Fruit fly (Drosophila melanogaster): ENCODE measurements around the gene CG4907.

Gene CG4907

DNA sequence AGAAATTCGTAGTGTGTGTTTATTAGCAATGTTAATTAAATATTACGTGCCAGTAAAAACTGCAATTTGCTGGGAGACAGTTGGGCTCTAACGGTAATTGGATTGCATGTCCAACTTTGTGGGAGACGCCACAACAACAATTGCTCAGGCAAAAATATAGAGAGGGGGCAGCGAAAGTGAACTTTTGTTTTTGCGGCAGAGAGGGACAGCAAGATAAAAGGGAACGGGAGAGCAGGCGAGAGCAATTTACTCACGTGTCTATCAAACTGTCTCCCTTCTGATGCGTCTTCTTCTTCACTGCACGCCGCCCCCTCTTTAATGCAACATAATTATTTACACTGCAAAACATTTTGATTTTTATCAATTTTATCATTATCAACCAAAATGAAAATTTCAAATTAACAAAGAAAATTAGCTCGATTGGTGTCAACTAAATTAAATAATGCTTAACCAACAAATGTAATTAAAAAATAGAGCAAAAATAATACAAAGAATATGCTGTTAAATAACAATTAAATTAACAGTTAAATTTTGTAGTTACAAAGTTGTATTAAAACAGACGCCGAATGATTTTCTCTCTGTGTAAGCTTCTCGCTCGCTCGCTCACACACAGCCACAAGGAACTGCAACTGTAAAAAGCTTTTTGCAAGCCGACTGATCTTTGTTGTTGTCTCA lies 43.1 kb downstream of the CG4907 start (continued):
- TF ChIP-seq CG11695 (GFP tag; IDR thresholded peaks at IDR 0.05) (peak; percentile 58; the same call in 1 of the 3 replicates), CG6791 (GFP tag; IDR thresholded peaks at IDR 0.05; ENCODE audit: partially characterized antibody) (no peak), CG8281 (tag; optimal IDR thresholded peaks at IDR 0.05) (peak; percentile 75), kay (GFP tag; optimal IDR thresholded peaks at IDR 0.05) (peak; percentile 70), CG14860 (GFP tag; IDR thresholded peaks at IDR 0.05; ENCODE audit: partially characterized antibody) (no peak), nerfin-2 (GFP tag; IDR thresholded peaks at IDR 0.05; ENCODE audit: partially characterized antibody) (no peak), CG14667 (GFP tag; IDR thresholded peaks at IDR 0.05) (peak; percentile 42; the same call in 1 of the 2 replicates), C15 (GFP tag; IDR thresholded peaks at IDR 0.05) (no peak), CG16813 (GFP tag; IDR thresholded peaks at IDR 0.05; ENCODE audit: partially characterized antibody) (no peak), NC2β (GFP tag; optimal IDR thresholded peaks at IDR 0.05) (peak; percentile 64), CG6272 (GFP tag; IDR thresholded peaks at IDR 0.05) (0 out of 2 replicates have a peak, but pooled peaks have one; percentile 45), CG15601 (tag; optimal IDR thresholded peaks at IDR 0.05) (peak; percentile 76), CG7556 (GFP tag; optimal IDR thresholded peaks at IDR 0.05) (peak; percentile 75), br (optimal IDR thresholded peaks at IDR 0.05) (no peak), CG8290 (GFP tag; optimal IDR thresholded peaks at IDR 0.05) (peak; percentile 78), CG8290 (tag; optimal IDR thresholded peaks at IDR 0.05) (no peak), CG1602 (GFP tag; optimal IDR thresholded peaks at IDR 0.05) (peak; percentile 75), CG7745 (tag; optimal IDR thresholded peaks at IDR 0.05) (no peak), emc (GFP tag; optimal IDR thresholded peaks at IDR 0.05) (no peak), CG14710 (tag; optimal IDR thresholded peaks at IDR 0.05) (peak; percentile 95), bsh (GFP tag; optimal IDR thresholded peaks at IDR 0.05) (peak; percentile 77 to 86), Nf-YC (tag; optimal IDR thresholded peaks at IDR 0.05) (peak; percentile 32), Sox100B (GFP tag; optimal IDR thresholded peaks at IDR 0.05) (peak; percentile 94), Spps (tag; optimal IDR thresholded peaks at IDR 0.05) (peak; percentile 79), zen2 (GFP tag; IDR thresholded peaks at IDR 0.05; ENCODE audit: partially characterized antibody) (no peak), CG30431 (GFP tag; optimal IDR thresholded peaks at IDR 0.05) (peak; percentile 67), CG11093 (GFP tag; IDR thresholded peaks at IDR 0.05) (peak; percentile 74; the same call in 1 of the 3 replicates), H2.0 (GFP tag; IDR thresholded peaks at IDR 0.05) (peak; percentile 55), CG10274 (GFP tag; optimal IDR thresholded peaks at IDR 0.05) (peak; percentile 20), HHEX (GFP tag; optimal IDR thresholded peaks at IDR 0.05) (peak; percentile 71), fd64A (GFP tag; optimal IDR thresholded peaks at IDR 0.05) (peak; percentile 23), dysf (GFP tag; IDR thresholded peaks at IDR 0.05) (peak; percentile 74), rib (GFP tag; IDR thresholded peaks at IDR 0.05) (no peak), slp2 (GFP tag; optimal IDR thresholded peaks at IDR 0.05) (peak; percentile 58), CG33213 (GFP tag; optimal IDR thresholded peaks at IDR 0.05) (no peak), CG3838 (GFP tag; optimal IDR thresholded peaks at IDR 0.05) (peak; percentile 22), CG4617 (GFP tag; optimal IDR thresholded peaks at IDR 0.05; ENCODE audit: borderline replicate concordance) (peak; percentile 12), phol (tag; optimal IDR thresholded peaks at IDR 0.05) (peak; percentile 97), mirr (GFP tag; optimal IDR thresholded peaks at IDR 0.05) (no peak), tup (GFP tag; optimal IDR thresholded peaks at IDR 0.05) (no peak), Deaf1 (tag; optimal IDR thresholded peaks at IDR 0.05) (peak; percentile 67), chn (GFP tag; optimal IDR thresholded peaks at IDR 0.05) (peak; percentile 43), row (GFP tag; IDR thresholded peaks at IDR 0.05) (peak; percentile 76), maf-S (GFP tag; optimal IDR thresholded peaks at IDR 0.05) (peak; percentile 13), kah (GFP tag; optimal IDR thresholded peaks at IDR 0.05) (peak; percentile 78), Gug (GFP tag; IDR thresholded peaks at IDR 0.05) (no peak), CG13624 (GFP tag; optimal IDR thresholded peaks at IDR 0.05) (peak; percentile 55), abd-A (tag; optimal IDR thresholded peaks at IDR 0.05) (no peak), pan (optimal IDR thresholded peaks at IDR 0.05) (no peak), pan (GFP tag; optimal IDR thresholded peaks at IDR 0.05 in 1 of 2, IDR thresholded peaks at IDR 0.05 in 1 of 2) (peak in 1 of 2 experiments; percentile 60)

Measured in whole organism, embryonic.